Fruit fly (Drosophila melanogaster) whole organism: ENCODE measurements around the gene Torsin.

ENCODE experiments used
- CG8478 ChIP-seq: fragments of >200 bp; optimal IDR thresholded peaks from 2 replicates; lab custom pipeline; 2018; ENCODE audit warnings: inconsistent platforms
- Dll ChIP-seq: fragments of >200 bp; optimal IDR thresholded peaks from 2 replicates; lab custom pipeline; 2017
- EcR ChIP-seq, 2 experiments: fragments of >200 bp; optimal IDR thresholded peaks; 2 replicates each; lab custom pipeline; 2017; ENCODE audit warnings: missing biosample characterization in 2 of 2, missing genetic modification characterization in 2 of 2, missing genetic modification reagents in 2 of 2
- pan ChIP-seq: fragments of >200 bp; optimal IDR thresholded peaks from 2 replicates; lab custom pipeline; 2017
- psq ChIP-seq: fragments of >200 bp; optimal IDR thresholded peaks from 2 replicates; lab custom pipeline; 2017
- usp ChIP-seq: fragments of >200 bp; optimal IDR thresholded peaks from 2 replicates; lab custom pipeline; 2017; ENCODE audit warnings: missing biosample characterization, missing genetic modification characterization, mixed read lengths

Torsin gene

DNA sequence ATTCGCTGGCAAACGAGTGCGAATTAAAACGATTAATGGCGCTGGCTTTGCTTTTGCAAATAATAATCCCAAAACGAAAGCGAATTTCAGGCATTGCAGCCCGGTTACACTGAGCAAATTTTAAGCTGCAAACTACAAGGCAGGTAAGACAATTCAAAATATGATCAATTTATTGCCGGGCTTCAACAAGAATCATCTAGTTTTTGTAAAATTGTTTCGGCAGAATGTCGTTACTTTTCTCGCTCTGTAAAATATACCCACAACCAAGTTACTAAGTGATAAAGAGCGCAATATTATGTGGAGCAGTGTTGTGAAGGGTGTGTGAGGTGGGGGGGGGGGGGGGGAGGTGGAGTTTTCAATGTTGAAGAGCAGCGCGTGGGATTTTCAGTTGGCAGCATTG is 34.9 kb downstream of the Torsin start:
- no peak for TF ChIP-seq pan (lab: Kevin White, UChicago)
- TF ChIP-seq CG8478 = no peak
- TF ChIP-seq usp = no peak
- no peak for TF ChIP-seq EcR (GFP tag; optimal IDR thresholded peaks at IDR 0.05; lab: Kevin White, UChicago)
- no peak for TF ChIP-seq psq (lab: Kevin White, UChicago)
- TF ChIP-seq Dll (lab: Kevin White, UChicago) = no peak

- TF ChIP-seq EcR (GFP tag; optimal IDR thresholded peaks at IDR 0.05; lab: Kevin White, UChicago) = no peak
- TF ChIP-seq Dll (lab: Kevin White, UChicago) = no peak
- TF ChIP-seq psq (lab: Kevin White, UChicago) = no peak
- no peak for TF ChIP-seq usp
- TF ChIP-seq pan (lab: Kevin White, UChicago) = no peak
- no peak for TF ChIP-seq CG8478
Measured at dm6 chrX:4614325-4614724, 35.5 kb downstream of the Torsin start.

DNA sequence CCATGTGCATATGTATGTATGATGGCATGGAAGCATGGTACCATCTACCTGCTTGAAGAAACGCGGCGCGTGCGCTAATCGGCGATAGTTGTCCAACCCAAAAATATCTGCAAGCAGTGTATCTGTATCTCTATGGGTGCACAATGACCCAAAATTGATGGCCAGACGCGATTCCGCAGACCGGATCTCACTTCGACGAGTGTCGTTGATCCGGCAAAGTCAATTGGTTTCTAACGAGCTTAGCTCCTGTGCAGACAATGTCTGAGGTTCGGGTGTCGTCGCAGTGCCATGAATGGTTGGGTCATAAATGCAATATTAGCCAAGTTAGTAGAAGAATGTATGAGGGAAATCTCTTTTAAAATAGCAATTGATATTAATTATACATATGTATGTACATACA is 36.2 kb downstream of the Torsin start:
- TF ChIP-seq pan (lab: Kevin White, UChicago) (no peak), Dll (lab: Kevin White, UChicago) (no peak), EcR (GFP tag; optimal IDR thresholded peaks at IDR 0.05; lab: Kevin White, UChicago) (no peak), CG8478 (no peak)

dm6 chrX:4612454-4612853 is 37.4 kb downstream of the Torsin start:
- TF ChIP-seq EcR (GFP tag; optimal IDR thresholded peaks at IDR 0.05; lab: Kevin White, UChicago) (no peak), usp (no peak), CG8478 (no peak), Dll (lab: Kevin White, UChicago) (no peak), pan (lab: Kevin White, UChicago) (no peak), psq (lab: Kevin White, UChicago) (no peak)

DNA sequence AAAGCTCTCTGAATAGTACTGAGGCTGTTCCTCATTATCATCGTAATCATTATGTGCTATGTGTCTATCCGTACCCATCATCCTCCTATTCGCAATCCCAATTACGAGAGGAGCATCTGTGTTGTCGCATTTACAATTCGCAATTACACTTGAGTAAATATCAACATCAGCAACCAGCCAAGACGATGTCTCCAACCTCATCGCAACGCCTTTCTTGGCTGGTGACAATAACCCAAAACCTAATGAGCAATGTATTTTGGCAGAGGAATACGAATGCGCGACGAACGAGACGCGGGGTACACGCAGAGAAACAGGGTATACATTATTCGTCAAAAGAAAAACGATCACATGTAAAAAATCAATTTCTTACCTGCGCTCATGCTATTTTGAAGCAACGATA is 39.4 kb downstream of the Torsin start:
- TF ChIP-seq pan (lab: Kevin White, UChicago) (no peak), Dll (lab: Kevin White, UChicago) (no peak), EcR (GFP tag; optimal IDR thresholded peaks at IDR 0.05; lab: Kevin White, UChicago) (no peak), usp (no peak), psq (lab: Kevin White, UChicago) (no peak), CG8478 (no peak)

DNA sequence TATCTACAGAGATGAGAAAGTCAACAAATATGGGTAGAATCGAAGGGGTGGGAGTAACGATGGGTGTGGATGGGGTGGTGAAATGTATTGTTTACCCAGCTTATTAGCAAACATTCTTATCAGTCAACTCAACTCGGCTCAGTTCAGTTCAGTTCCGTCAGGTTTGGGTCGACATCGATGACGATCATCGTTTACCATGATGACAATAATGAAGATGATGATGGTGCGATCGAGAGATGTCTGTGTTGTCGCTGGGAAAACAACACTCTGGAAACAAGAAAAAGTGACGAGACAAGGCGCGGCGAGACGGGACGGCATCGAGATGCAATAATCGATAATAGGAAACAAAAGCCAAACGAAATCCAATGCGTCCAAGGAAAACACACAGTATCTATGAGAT is 40.1 kb downstream of the Torsin start:
- TF ChIP-seq psq (lab: Kevin White, UChicago) (no peak), CG8478 (no peak), EcR (GFP tag; optimal IDR thresholded peaks at IDR 0.05; lab: Kevin White, UChicago) (no peak), pan (lab: Kevin White, UChicago) (no peak), Dll (lab: Kevin White, UChicago) (no peak), usp (no peak)

DNA sequence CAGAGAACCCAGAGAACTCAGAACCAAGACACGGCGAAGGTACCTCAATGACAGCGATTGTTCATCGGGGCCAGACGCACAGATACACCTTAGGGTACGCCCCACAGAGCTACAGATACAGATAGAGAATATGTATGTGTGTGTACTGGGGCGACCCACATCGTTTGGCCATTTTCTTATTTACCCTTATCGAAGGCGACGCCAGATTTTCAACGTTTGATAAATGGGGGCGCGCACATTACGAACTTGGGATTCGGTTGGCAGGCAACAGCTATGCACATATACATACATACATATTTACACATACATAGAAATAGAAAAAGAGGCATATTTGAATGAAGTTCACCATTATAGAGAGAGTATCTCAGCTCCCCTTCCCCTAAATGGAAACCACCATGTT is 43.4 kb downstream of the Torsin start:
- TF ChIP-seq pan (lab: Kevin White, UChicago) = no peak
- TF ChIP-seq psq (lab: Kevin White, UChicago) = no peak
- TF ChIP-seq CG8478 = no peak
- TF ChIP-seq Dll (lab: Kevin White, UChicago) = no peak
- no peak for TF ChIP-seq EcR (GFP tag; optimal IDR thresholded peaks at IDR 0.05; lab: Kevin White, UChicago)
- TF ChIP-seq usp = no peak

DNA sequence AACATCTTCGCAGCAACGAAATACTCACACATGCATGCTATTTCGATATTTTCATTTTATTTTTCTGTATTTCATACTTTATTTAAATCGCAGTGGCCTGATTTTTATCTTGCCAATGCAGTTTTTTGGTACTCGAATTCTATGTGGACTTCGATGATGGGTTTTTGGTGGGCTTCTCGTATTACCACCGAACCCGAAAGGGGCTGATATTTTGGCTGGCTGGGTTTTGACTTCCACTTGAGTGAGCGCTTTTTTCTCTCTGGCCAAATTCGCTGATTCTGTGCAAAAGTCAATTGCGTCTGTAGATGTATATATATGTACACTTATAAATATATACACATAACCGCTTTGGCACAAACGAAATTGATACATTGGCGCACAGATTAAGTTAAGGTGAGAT is 44.5 kb downstream of the Torsin start:
- TF ChIP-seq usp (no peak), Dll (lab: Kevin White, UChicago) (no peak), CG8478 (no peak), psq (lab: Kevin White, UChicago) (no peak), pan (lab: Kevin White, UChicago) (no peak), EcR (GFP tag; optimal IDR thresholded peaks at IDR 0.05; lab: Kevin White, UChicago) (no peak)

DNA sequence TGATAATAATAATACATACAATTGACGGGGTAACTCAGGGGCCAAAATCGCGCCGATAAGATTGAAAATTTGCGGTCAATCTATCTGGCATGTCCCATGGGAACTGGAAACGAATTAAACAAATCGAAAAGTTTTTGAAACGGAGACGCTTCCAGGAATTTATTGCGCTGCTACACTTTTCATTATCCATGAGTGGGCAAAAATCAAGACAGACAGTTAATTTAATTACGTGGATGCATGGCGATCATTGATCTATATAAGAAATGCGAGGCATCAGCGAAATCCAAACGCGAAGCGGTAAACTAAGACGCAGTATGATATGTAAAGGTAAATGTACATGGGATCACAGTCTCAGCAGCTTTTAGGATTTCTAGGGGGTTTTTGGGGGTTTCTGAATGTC is 45.3 kb downstream of the Torsin start:
- TF ChIP-seq EcR (GFP tag; optimal IDR thresholded peaks at IDR 0.05; lab: Kevin White, UChicago) = no peak
- TF ChIP-seq psq (lab: Kevin White, UChicago) = no peak
- TF ChIP-seq usp = no peak
- TF ChIP-seq Dll (lab: Kevin White, UChicago) = no peak
- no peak for TF ChIP-seq CG8478
- TF ChIP-seq pan (lab: Kevin White, UChicago) = no peak

- no peak for TF ChIP-seq usp
- TF ChIP-seq CG8478 = no peak
- no peak for TF ChIP-seq pan (lab: Kevin White, UChicago)
- TF ChIP-seq Dll (lab: Kevin White, UChicago) = no peak
- no peak for TF ChIP-seq EcR (GFP tag; optimal IDR thresholded peaks at IDR 0.05; lab: Kevin White, UChicago)
- no peak for TF ChIP-seq psq (lab: Kevin White, UChicago)
Measured at dm6 chrX:4604107-4604506, 45.7 kb downstream of the Torsin start.

- no peak for TF ChIP-seq usp
- TF ChIP-seq CG8478 = no peak
- no peak for TF ChIP-seq Dll (lab: Kevin White, UChicago)
- no peak for TF ChIP-seq psq (lab: Kevin White, UChicago)
- no peak for TF ChIP-seq EcR (GFP tag; optimal IDR thresholded peaks at IDR 0.05; lab: Kevin White, UChicago)
- TF ChIP-seq pan (lab: Kevin White, UChicago) = no peak
Measured at dm6 chrX:4599897-4600469, 49.8 kb downstream of the Torsin start.
